Fruit fly (Drosophila melanogaster) whole organism, embryonic: ENCODE results near the gene CG32202.

Source experiments
- CG1024 ChIP-seq: fragments of 200-800 bp; sonication (Bioruptor generic); IDR thresholded peaks from 2 replicates; pipeline ENCODE4 v1.3.6; 2022; ENCODE audit warnings: missing biosample characterization, missing genetic modification characterization
- CG12071 ChIP-seq: fragments of 200-800 bp; sonication (Bioruptor generic); optimal IDR thresholded peaks from 3 replicates; lab custom pipeline; 2018; ENCODE audit warnings: missing biosample characterization, mild to moderate bottlenecking, missing genetic modification characterization
- CG14860 ChIP-seq: fragments of 200-800 bp; sonication (Bioruptor generic); IDR thresholded peaks from 3 replicates; pipeline ENCODE4 v1.3.6; 2022; ENCODE audit warnings: missing biosample characterization, missing genetic modification characterization; ENCODE audit not compliant: partially characterized antibody
- CG15601 ChIP-seq: fragments of 200-800 bp; sonication (Bioruptor generic); optimal IDR thresholded peaks from 3 replicates; lab custom pipeline; 2019; ENCODE audit warnings: missing biosample characterization, mild to moderate bottlenecking, missing genetic modification characterization, moderate library complexity
- CG1603 ChIP-seq: fragments of 200-800 bp; sonication (Bioruptor generic); optimal IDR thresholded peaks from 2 replicates; lab custom pipeline; 2019; ENCODE audit warnings: missing biosample characterization, mild to moderate bottlenecking, missing genetic modification characterization, moderate library complexity
- CG17328 ChIP-seq: fragments of 200-800 bp; sonication (Bioruptor generic); IDR thresholded peaks from 2 replicates; pipeline ENCODE4 v1.3.6; 2022; ENCODE audit warnings: missing biosample characterization, missing genetic modification characterization
- CG17612 ChIP-seq: fragments of 200-800 bp; sonication (Bioruptor generic); IDR thresholded peaks from 2 replicates; pipeline ENCODE4 v1.3.6; 2022; ENCODE audit warnings: missing biosample characterization, missing genetic modification characterization
- CG2889 ChIP-seq: fragments of 200-800 bp; sonication (Bioruptor generic); IDR thresholded peaks from 3 replicates; pipeline ENCODE4 v1.3.6; 2022; ENCODE audit warnings: missing biosample characterization, missing genetic modification characterization
- CG30431 ChIP-seq: fragments of 200-800 bp; sonication (Bioruptor generic); optimal IDR thresholded peaks from 2 replicates; lab custom pipeline; 2017; ENCODE audit warnings: missing biosample characterization, missing genetic modification characterization
- CG3726 ChIP-seq: fragments of 200-800 bp; sonication (Bioruptor generic); IDR thresholded peaks from 3 replicates; pipeline ENCODE4, ENCODE4 v1.3.6; 2022; ENCODE audit warnings: missing biosample characterization, missing genetic modification characterization
- CG42726 ChIP-seq: fragments of 200-800 bp; sonication (Bioruptor generic); IDR thresholded peaks from 2 replicates; pipeline ENCODE4 v1.3.6; 2022; ENCODE audit warnings: missing biosample characterization, missing genetic modification characterization; ENCODE audit not compliant: partially characterized antibody
- CG4328 ChIP-seq: fragments of 200-800 bp; sonication (Bioruptor generic); optimal IDR thresholded peaks from 3 replicates; lab custom pipeline; 2017; ENCODE audit warnings: missing biosample characterization, missing genetic modification reagents, missing genetic modification characterization
- CG4617 ChIP-seq: fragments of 200-800 bp; sonication (Bioruptor generic); optimal IDR thresholded peaks from 3 replicates; lab custom pipeline; 2016; ENCODE audit warnings: missing biosample characterization, missing genetic modification characterization, borderline replicate concordance
- CG4820 ChIP-seq: fragments of 200-800 bp; sonication (Bioruptor generic); optimal IDR thresholded peaks from 3 replicates; lab custom pipeline; 2016; ENCODE audit warnings: missing biosample characterization, missing genetic modification characterization
- CG7963 ChIP-seq: fragments of 200-800 bp; sonication (Bioruptor generic); IDR thresholded peaks from 3 replicates; pipeline ENCODE4 v1.3.6; 2022; ENCODE audit warnings: missing biosample characterization, missing genetic modification characterization; ENCODE audit not compliant: partially characterized antibody
- CG8924 ChIP-seq: fragments of 200-800 bp; optimal IDR thresholded peaks from 3 replicates; lab custom pipeline; 2019; ENCODE audit warnings: missing biosample characterization, mild to moderate bottlenecking, missing genetic modification characterization, moderate library complexity
- CG9876 ChIP-seq: fragments of 200-800 bp; sonication (Bioruptor generic); optimal IDR thresholded peaks from 2 replicates; lab custom pipeline; 2016; ENCODE audit warnings: missing biosample characterization, missing genetic modification characterization
- CHES-1-like ChIP-seq: fragments of 200-800 bp; sonication (Bioruptor generic); optimal IDR thresholded peaks from 2 replicates; lab custom pipeline; 2016; ENCODE audit warnings: missing biosample characterization, missing genetic modification characterization
- CTCF ChIP-seq: fragments of 200-800 bp; sonication (Bioruptor generic); optimal IDR thresholded peaks from 2 replicates; lab custom pipeline; 2017; ENCODE audit warnings: missing biosample characterization, mild to moderate bottlenecking, missing genetic modification characterization, moderate library complexity
- Camta ChIP-seq: fragments of 200-800 bp; sonication (Bioruptor generic); optimal IDR thresholded peaks from 2 replicates; lab custom pipeline; 2016; ENCODE audit warnings: missing biosample characterization, missing genetic modification characterization
- Deaf1 ChIP-seq: fragments of 200-800 bp; optimal IDR thresholded peaks from 3 replicates; lab custom pipeline; 2019; ENCODE audit warnings: missing biosample characterization, mild to moderate bottlenecking, missing genetic modification characterization, moderate library complexity
- Dll ChIP-seq: fragments of 200-800 bp; sonication (Bioruptor generic); IDR thresholded peaks from 4 replicates; pipeline ENCODE4 v1.3.6; 2022; ENCODE audit warnings: missing biosample characterization, missing genetic modification characterization; ENCODE audit not compliant: partially characterized antibody
- Dp ChIP-seq: fragments of 200-800 bp; sonication (Bioruptor generic); optimal IDR thresholded peaks from 2 replicates; lab custom pipeline; 2018; ENCODE audit warnings: missing biosample characterization, mild to moderate bottlenecking, missing genetic modification characterization, moderate library complexity
- Ets97D ChIP-seq: fragments of 200-800 bp; sonication (Bioruptor generic); optimal IDR thresholded peaks from 3 replicates; lab custom pipeline; 2016; ENCODE audit warnings: missing biosample characterization, missing genetic modification characterization
- Fer1 ChIP-seq: fragments of 200-800 bp; sonication (Bioruptor generic); optimal IDR thresholded peaks from 2 replicates; lab custom pipeline; 2017; ENCODE audit warnings: missing biosample characterization, mild to moderate bottlenecking, missing genetic modification characterization
- Jarid2 ChIP-seq: fragments of 200-800 bp; sonication (Bioruptor generic); optimal IDR thresholded peaks from 3 replicates; lab custom pipeline; 2017; ENCODE audit warnings: mild to moderate bottlenecking, missing biosample characterization, missing genetic modification reagents, missing genetic modification characterization
- Lpt ChIP-seq: fragments of >200 bp; optimal IDR thresholded peaks from 2 replicates; lab custom pipeline; 2018; ENCODE audit warnings: missing biosample characterization, missing genetic modification characterization
- Myb ChIP-seq: fragments of 200-800 bp; sonication (Bioruptor generic); optimal IDR thresholded peaks from 2 replicates; lab custom pipeline; 2016; ENCODE audit warnings: missing biosample characterization, missing genetic modification characterization
- Sin3A ChIP-seq: fragments of >200 bp; optimal IDR thresholded peaks from 2 replicates; lab custom pipeline; 2018
- Vsx1 ChIP-seq: fragments of 200-800 bp; sonication (Bioruptor generic); optimal IDR thresholded peaks from 2 replicates; lab custom pipeline; 2017; ENCODE audit warnings: missing biosample characterization, mild to moderate bottlenecking, missing genetic modification characterization, missing genetic modification reagents
- ash1 ChIP-seq: fragments of 200-800 bp; sonication (Bioruptor generic); optimal IDR thresholded peaks from 2 replicates; lab custom pipeline; 2018; ENCODE audit warnings: missing biosample characterization, mild to moderate bottlenecking, missing genetic modification characterization
- ato ChIP-seq: fragments of 200-800 bp; sonication (Bioruptor generic); IDR thresholded peaks from 2 replicates; pipeline ENCODE4 v1.3.6; 2022; ENCODE audit warnings: missing biosample characterization, missing genetic modification characterization; ENCODE audit not compliant: partially characterized antibody
- bbx ChIP-seq: fragments of 200-800 bp; sonication (Bioruptor generic); IDR thresholded peaks from 2 replicates; pipeline ENCODE4 v1.3.6; 2022; ENCODE audit warnings: missing biosample characterization, missing genetic modification characterization; ENCODE audit not compliant: partially characterized antibody
- bigmax ChIP-seq: fragments of 200-800 bp; sonication (Bioruptor generic); optimal IDR thresholded peaks from 2 replicates; lab custom pipeline; 2018; ENCODE audit warnings: missing biosample characterization, mild to moderate bottlenecking, missing genetic modification characterization
- ci ChIP-seq: fragments of 200-800 bp; sonication (Bioruptor generic); IDR thresholded peaks from 3 replicates; pipeline ENCODE4 v1.3.6; 2022; ENCODE audit warnings: missing biosample characterization, missing genetic modification characterization
- dm ChIP-seq: fragments of 200-800 bp; sonication (Bioruptor generic); optimal IDR thresholded peaks from 3 replicates; lab custom pipeline; 2016; ENCODE audit warnings: missing biosample characterization, missing genetic modification characterization
- eyg ChIP-seq: fragments of 200-800 bp; sonication (Bioruptor generic); optimal IDR thresholded peaks from 3 replicates; lab custom pipeline; 2016; ENCODE audit warnings: missing biosample characterization, missing genetic modification characterization
- gcm ChIP-seq: fragments of 200-800 bp; sonication (Bioruptor generic); optimal IDR thresholded peaks from 2 replicates; lab custom pipeline; 2019; ENCODE audit warnings: missing biosample characterization, mild to moderate bottlenecking, missing genetic modification characterization, moderate library complexity
- hb ChIP-seq: fragments of 200-800 bp; sonication (Bioruptor generic); IDR thresholded peaks from 3 replicates; pipeline ENCODE4 v1.3.6; 2022; ENCODE audit warnings: missing biosample characterization, missing genetic modification characterization; ENCODE audit not compliant: partially characterized antibody
- inv ChIP-seq: fragments of 200-800 bp; sonication (Bioruptor generic); IDR thresholded peaks from 2 replicates; pipeline ENCODE4 v1.3.6; 2022; ENCODE audit warnings: missing biosample characterization, missing genetic modification characterization; ENCODE audit not compliant: partially characterized antibody
- pho ChIP-seq: fragments of 200-800 bp; sonication (Bioruptor generic); optimal IDR thresholded peaks from 2 replicates; lab custom pipeline; 2016; ENCODE audit warnings: missing biosample characterization, missing genetic modification characterization
- pita ChIP-seq: fragments of 200-800 bp; sonication (Bioruptor generic); optimal IDR thresholded peaks from 2 replicates; lab custom pipeline; 2017; ENCODE audit warnings: missing biosample characterization, mild to moderate bottlenecking, missing genetic modification characterization
- prd ChIP-seq, 3 experiments: fragments of >200 bp in 2 of 3; fragments of 200-800 bp in 1 of 3; sonication (Bioruptor generic) in 1 of 3; optimal IDR thresholded peaks in 2 of 3; IDR thresholded peaks in 1 of 3; 2 replicates in 2 of 3; 3 replicates in 1 of 3; pipeline versions ENCODE4 v1.3.6 to Lab custom; 2017 to 2022; ENCODE audit warnings: missing biosample characterization in 1 of 3, missing genetic modification characterization in 1 of 3
- pros ChIP-seq: fragments of 200-800 bp; sonication (Bioruptor generic); optimal IDR thresholded peaks from 3 replicates; lab custom pipeline; 2019; ENCODE audit warnings: missing biosample characterization, mild to moderate bottlenecking, missing genetic modification characterization, moderate library complexity
- sug ChIP-seq: fragments of 200-800 bp; optimal IDR thresholded peaks from 2 replicates; lab custom pipeline; 2019; ENCODE audit warnings: missing biosample characterization, mild to moderate bottlenecking, missing genetic modification characterization, moderate library complexity
- tll ChIP-seq, 2 experiments: fragments of 200-800 bp in 1 of 2; fragments of >200 bp in 1 of 2; sonication (Bioruptor generic) in 1 of 2; optimal IDR thresholded peaks; 2 replicates each; lab custom pipeline; 2017 to 2019; ENCODE audit warnings: missing biosample characterization in 2 of 2, missing genetic modification characterization in 2 of 2, mild to moderate bottlenecking in 1 of 2, moderate library complexity in 1 of 2
- unc-4 ChIP-seq: fragments of 200-800 bp; sonication (Bioruptor generic); IDR thresholded peaks from 2 replicates; pipeline ENCODE4 v1.3.6; 2022; ENCODE audit warnings: missing biosample characterization, missing genetic modification characterization; ENCODE audit not compliant: partially characterized antibody
- vnd ChIP-seq: fragments of 200-800 bp; sonication (Bioruptor generic); IDR thresholded peaks from 3 replicates; pipeline ENCODE4 v1.3.6; 2022; ENCODE audit warnings: missing biosample characterization, missing genetic modification characterization; ENCODE audit not compliant: partially characterized antibody
- yki ChIP-seq: fragments of >200 bp; optimal IDR thresholded peaks from 3 replicates; lab custom pipeline; 2018

Gene CG32202

DNA sequence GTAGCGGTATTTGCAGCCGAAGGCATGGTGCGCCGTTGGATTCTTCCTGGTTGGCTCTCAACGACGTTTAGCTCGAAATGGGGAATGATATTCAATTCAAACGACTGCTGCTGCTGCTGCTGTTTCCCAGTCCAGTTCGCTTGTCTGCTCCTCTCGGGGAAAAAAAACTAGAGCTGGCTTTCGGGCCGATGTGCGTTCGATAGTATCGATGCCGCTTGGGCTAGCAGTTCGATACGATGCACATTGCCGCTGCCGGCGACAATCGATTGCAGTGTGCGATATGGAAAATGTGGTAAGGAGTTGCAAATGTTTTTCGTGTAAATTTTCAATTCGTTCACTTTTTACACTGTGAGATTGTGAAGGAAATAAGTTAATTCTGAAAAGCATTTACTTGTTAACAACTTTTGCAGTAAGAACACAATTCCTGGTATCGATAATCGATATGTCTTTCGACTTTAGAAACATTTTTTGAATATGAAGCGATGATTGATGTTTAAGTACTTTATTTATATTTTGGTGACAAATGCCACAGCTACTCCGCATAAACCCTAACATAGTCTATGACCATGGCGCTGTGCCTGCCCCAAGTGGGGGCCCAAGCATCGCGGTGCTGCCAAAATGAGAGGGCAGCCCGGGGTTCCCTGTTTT is 8.9 kb upstream of the CG32202 start, which contains the start of gene Capr (continued):
- no peak for TF ChIP-seq CG2889 (GFP tag; lab: Robert Waterston, UW)
- TF ChIP-seq pita (GFP tag; lab: Kevin White, UChicago) = no peak
- peak; percentile 100 for TF ChIP-seq vnd (GFP tag; lab: Robert Waterston, UW)
- peak; percentile 100 for TF ChIP-seq CG14860
- TF ChIP-seq Jarid2 (GFP tag; lab: Kevin White, UChicago) = peak; percentile 33
- TF ChIP-seq CG4328 (GFP tag; lab: Kevin White, UChicago) = no peak
- TF ChIP-seq CG30431 (GFP tag; lab: Kevin White, UChicago) = no peak
- peak; percentile 43 for TF ChIP-seq pho (GFP tag; lab: Kevin White, UChicago)
- peak; percentile 8 for TF ChIP-seq eyg
- peak; percentile 37 for TF ChIP-seq CG4617 (GFP tag; lab: Kevin White, UChicago)
- TF ChIP-seq CG4820 (GFP tag; lab: Kevin White, UChicago) = peak; percentile 15
- no peak for TF ChIP-seq CG15601 (tag; lab: Kevin White, UChicago)
- peak in 1 of 2 experiments; percentile 22 for TF ChIP-seq tll (GFP tag; optimal IDR thresholded peaks at IDR 0.05; lab: Kevin White, UChicago)
- no peak for TF ChIP-seq gcm (GFP tag; lab: Kevin White, UChicago)
- peak; percentile 99 for TF ChIP-seq Dll
- TF ChIP-seq Sin3A (lab: Kevin White, UChicago) = peak; percentile 89
- TF ChIP-seq Vsx1 (GFP tag; lab: Kevin White, UChicago) = no peak
- no peak for TF ChIP-seq CG3726 (GFP tag; lab: Robert Waterston, UW)
- peak; percentile 6 for TF ChIP-seq CG8924 (tag; lab: Kevin White, UChicago)
- TF ChIP-seq bbx (GFP tag; lab: Robert Waterston, UW) = peak; percentile 100
- TF ChIP-seq CG9876 (GFP tag; lab: Kevin White, UChicago) = peak; percentile 3
- peak; percentile 69 for TF ChIP-seq Ets97D (GFP tag; lab: Kevin White, UChicago)
- peak; percentile 5 for TF ChIP-seq Fer1 (GFP tag; lab: Kevin White, UChicago)
- peak; percentile 6 for TF ChIP-seq bigmax (GFP tag; lab: Kevin White, UChicago)
- TF ChIP-seq CG12071 (GFP tag; lab: Kevin White, UChicago) = no peak
- no peak for TF ChIP-seq CG17612
- TF ChIP-seq ato = peak; percentile 100
- peak; percentile 100 for TF ChIP-seq CG7963 (GFP tag; lab: Robert Waterston, UW)
- TF ChIP-seq ci (GFP tag; lab: Robert Waterston, UW) = peak; percentile 56; the same call in 1 of the 3 replicates
- TF ChIP-seq CTCF = peak; percentile 44
- peak; percentile 83 for TF ChIP-seq CG1603 (tag; lab: Kevin White, UChicago)
- peak; percentile 79 for TF ChIP-seq dm
- peak; percentile 100 for TF ChIP-seq hb
- peak; percentile 45 for TF ChIP-seq CHES-1-like
- TF ChIP-seq CG17328 = 0 out of 2 replicates have a peak, but pooled peaks have one; percentile 6
- TF ChIP-seq ash1 (GFP tag; lab: Kevin White, UChicago) = no peak
- TF ChIP-seq CG1024 = 0 out of 2 replicates have a peak, but pooled peaks have one; percentile 32
- TF ChIP-seq Deaf1 (tag; lab: Kevin White, UChicago) = peak; percentile 63
- TF ChIP-seq CG42726 (GFP tag; lab: Robert Waterston, UW) = peak; percentile 100
- TF ChIP-seq Dp = peak; percentile 78
- TF ChIP-seq yki (lab: Kevin White, UChicago) = no peak
- peak; percentile 34 for TF ChIP-seq sug (tag; lab: Kevin White, UChicago)
- TF ChIP-seq inv (GFP tag; lab: Robert Waterston, UW) = peak; percentile 100
- peak; percentile 10 for TF ChIP-seq Camta (GFP tag; lab: Kevin White, UChicago)
- peak; percentile 67 for TF ChIP-seq Myb
- no peak for TF ChIP-seq pros
- TF ChIP-seq prd (optimal IDR thresholded peaks at IDR 0.05; lab: Kevin White, UChicago) = no peak
- TF ChIP-seq prd (GFP tag; IDR thresholded peaks at IDR 0.05; lab: Robert Waterston, UW) = peak; percentile 6; the same call in 1 of the 3 replicates
- TF ChIP-seq Lpt (GFP tag; lab: Kevin White, UChicago) = no peak
- peak; percentile 99 for TF ChIP-seq unc-4 (GFP tag; lab: Robert Waterston, UW)
